Worm (Caenorhabditis elegans) whole organism, L4/young adult: ENCODE measurements around the gene C32C4.16.

Experiments
- W03F9.2 ChIP-seq: fragments of 150-350 bp; optimal IDR thresholded peaks from 2 replicates; lab custom pipeline; 2014; ENCODE audit warnings: missing biosample characterization, missing genetic modification characterization
- dao-5 ChIP-seq: sonication (generic microtip); optimal IDR thresholded peaks from 2 replicates; lab custom pipeline; 2016; ENCODE audit warnings: missing genotype, missing genetic modification characterization, moderate library complexity, missing compliant biosample characterization
- him-1 ChIP-seq: sonication (generic microtip); optimal IDR thresholded peaks from 2 replicates; lab custom pipeline; 2016; ENCODE audit warnings: missing genotype, missing genetic modification reagents, missing genetic modification characterization, missing compliant biosample characterization

ce11 chrV:10656958-10657357 lies 9.6 kb downstream of the C32C4.16 start, which contains the start of gene ugt-34:
- TF ChIP-seq him-1 (tag; lab: Kevin White, UChicago) (no peak), dao-5 (tag; lab: Kevin White, UChicago) (no peak), W03F9.2 (tag; lab: Kevin White, UChicago) (no peak)
